Worm (Caenorhabditis elegans): ENCODE data around the gene ceh-7.
A peak's percentile ranks its signal among the peaks of the same experiment; 100 is the strongest.

The ceh-7 gene

DNA sequence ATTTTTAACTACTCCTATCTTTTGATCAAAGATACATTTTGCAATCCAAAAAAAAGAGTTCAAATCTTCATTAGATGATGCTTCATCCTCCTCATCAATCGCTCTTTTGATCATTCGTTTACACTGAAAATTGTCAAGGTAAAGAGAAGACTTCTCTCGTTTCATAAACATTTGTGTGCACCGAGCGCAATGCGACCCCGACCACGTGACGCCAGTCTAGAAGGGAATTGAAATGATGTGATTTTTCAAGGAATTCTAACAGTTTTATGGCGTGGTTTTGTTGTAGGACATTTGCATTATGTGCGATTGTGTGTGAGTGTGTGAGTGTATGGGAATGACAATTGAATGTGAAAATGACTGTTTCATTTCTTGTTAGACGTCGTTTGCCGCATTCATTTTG is 37.6 kb upstream of the ceh-7 start (continued):
- TF ChIP-seq hlh-11 (tag; optimal IDR thresholded peaks at IDR 0.05), result peak; percentile 62

- peak; percentile 87 for TF ChIP-seq lin-1 (GFP tag; IDR thresholded peaks at IDR 0.05)
- 0 out of 2 replicates have a peak, but pooled peaks have one; percentile 24 for TF ChIP-seq zfp-3 (GFP tag; conservative IDR thresholded peaks at IDR 0.05)
- TF ChIP-seq daf-16 (GFP tag; optimal IDR thresholded peaks at IDR 0.05), result no peak
- peak; percentile 83 for TF ChIP-seq daf-16 (tag; optimal IDR thresholded peaks at IDR 0.05)
- TF ChIP-seq tra-1 (GFP tag; IDR thresholded peaks at IDR 0.05), result peak; percentile 84
- peak; percentile 98 for TF ChIP-seq aha-1 (tag)
- TF ChIP-seq dmd-8 (GFP tag; IDR thresholded peaks at IDR 0.05), result no peak
- TF ChIP-seq mdt-29 (GFP tag; IDR thresholded peaks at IDR 0.05), result peak; percentile 62; the same call in 1 of the 2 replicates
- peak; percentile 84 for TF ChIP-seq nhr-28 (tag; optimal IDR thresholded peaks at IDR 0.05)
- peak; percentile 94 for TF ChIP-seq nhr-48 (tag; optimal IDR thresholded peaks at IDR 0.05)
- TF ChIP-seq F37D6.2 (tag; optimal IDR thresholded peaks at IDR 0.05), result no peak
- TF ChIP-seq gei-8 (GFP tag; optimal IDR thresholded peaks at IDR 0.05), result peak; percentile 52
- peak; percentile 98 for TF ChIP-seq dmd-6 (GFP tag; IDR thresholded peaks at IDR 0.05)
- peak; percentile 14 for TF ChIP-seq nhr-11 (tag; optimal IDR thresholded peaks at IDR 0.05)
- TF ChIP-seq saeg-2 (GFP tag; IDR thresholded peaks at IDR 0.05), result 0 out of 2 replicates have a peak, but pooled peaks have one; percentile 34
- peak; percentile 39 for TF ChIP-seq nhr-10 (tag; optimal IDR thresholded peaks at IDR 0.05)
- peak; percentile 75 for TF ChIP-seq dve-1 (tag; optimal IDR thresholded peaks at IDR 0.05; ENCODE audit: insufficient read depth)
- peak; percentile 22 for TF ChIP-seq nhr-102 (tag; optimal IDR thresholded peaks at IDR 0.05)
- peak; percentile 35 for TF ChIP-seq mxl-3 (GFP tag; optimal IDR thresholded peaks at IDR 0.05)
- TF ChIP-seq ceh-20 (GFP tag; IDR thresholded peaks at IDR 0.05), result peak; percentile 40; the same call in 1 of the 2 replicates
- no peak for TF ChIP-seq duxl-1 (tag; optimal IDR thresholded peaks at IDR 0.05; ENCODE audit: poor library complexity)
- peak; percentile 62 to 96 for TF ChIP-seq hif-1 (tag; optimal IDR thresholded peaks at IDR 0.05)
- TF ChIP-seq madf-9 (GFP tag; conservative IDR thresholded peaks at IDR 0.05), result 0 out of 2 replicates have a peak, but pooled peaks have one; percentile 27
- peak; percentile 49 to 82 for TF ChIP-seq mdl-1 (tag; optimal IDR thresholded peaks at IDR 0.05)
- peak in 1 of 2 experiments; percentile 42 for TF ChIP-seq lsy-2 (tag; optimal IDR thresholded peaks at IDR 0.05)
- peak; percentile 71 for TF ChIP-seq nhr-77 (tag; optimal IDR thresholded peaks at IDR 0.05)
- no peak for TF ChIP-seq Y48G9A.11 (GFP tag; IDR thresholded peaks at IDR 0.05)
- peak; percentile 87 for TF ChIP-seq hlh-11 (tag; optimal IDR thresholded peaks at IDR 0.05)
- TF ChIP-seq F10B5.3 (tag; optimal IDR thresholded peaks at IDR 0.05), result no peak
- no peak for TF ChIP-seq unc-39 (tag; optimal IDR thresholded peaks at IDR 0.05)
- peak; percentile 81 for TF ChIP-seq pqm-1 (tag; optimal IDR thresholded peaks at IDR 0.05)
- TF ChIP-seq R02D3.7 (tag; optimal IDR thresholded peaks at IDR 0.05), result no peak
- peak; percentile 67 for TF ChIP-seq hlh-30 (tag; optimal IDR thresholded peaks at IDR 0.05; ENCODE audit: insufficient read depth)
Observed at ce11 chrII:8740326-8740949, 36.8 kb upstream of the ceh-7 start.

DNA sequence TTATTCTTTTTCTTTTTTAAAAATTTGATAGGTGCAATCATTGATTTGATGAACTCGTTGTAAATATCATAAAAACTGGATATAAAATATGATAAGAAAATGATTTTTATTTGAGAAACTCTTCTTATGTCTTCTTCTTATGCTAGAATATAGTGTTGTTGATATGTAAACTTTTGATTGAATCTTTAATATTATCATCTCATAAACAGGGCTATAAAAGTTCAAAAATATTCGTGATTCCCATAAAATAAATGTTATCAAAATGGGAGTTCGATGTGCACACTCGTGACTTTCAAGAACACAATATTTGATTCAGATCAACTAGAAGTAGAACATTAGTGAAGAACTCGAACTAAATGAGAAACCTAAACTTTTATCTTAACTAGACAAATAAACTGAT is 35.3 kb upstream of the ceh-7 start:
- TF ChIP-seq hlh-30 (tag; optimal IDR thresholded peaks at IDR 0.05; ENCODE audit: insufficient read depth) (peak; percentile 11), nhr-48 (tag; optimal IDR thresholded peaks at IDR 0.05) (peak; percentile 64), lsy-2 (tag; optimal IDR thresholded peaks at IDR 0.05) (no peak), mdl-1 (tag; optimal IDR thresholded peaks at IDR 0.05) (peak in 1 of 2 experiments; percentile 34), nhr-28 (tag; optimal IDR thresholded peaks at IDR 0.05) (peak; percentile 66), php-3 (GFP tag; IDR thresholded peaks at IDR 0.05) (peak; percentile 98), arid-1 (GFP tag; conservative IDR thresholded peaks at IDR 0.05) (no peak), skn-1 (tag; optimal IDR thresholded peaks at IDR 0.05) (no peak), Y105C5A.15 (GFP tag; IDR thresholded peaks at IDR 0.05) (no peak), daf-16 (GFP tag; optimal IDR thresholded peaks at IDR 0.05) (no peak), daf-16 (tag; optimal IDR thresholded peaks at IDR 0.05) (peak; percentile 99), Y5F2A.4 (GFP tag; optimal IDR thresholded peaks at IDR 0.05) (no peak), pqm-1 (tag; optimal IDR thresholded peaks at IDR 0.05) (peak; percentile 25), sdz-12 (GFP tag; optimal IDR thresholded peaks at IDR 0.05) (no peak), nhr-102 (tag; optimal IDR thresholded peaks at IDR 0.05) (peak; percentile 22), nhr-10 (tag; optimal IDR thresholded peaks at IDR 0.05) (peak; percentile 23), hlh-11 (tag; optimal IDR thresholded peaks at IDR 0.05) (peak; percentile 53), nhr-77 (tag; optimal IDR thresholded peaks at IDR 0.05) (peak; percentile 82), dve-1 (tag; optimal IDR thresholded peaks at IDR 0.05; ENCODE audit: insufficient read depth) (peak; percentile 92), pha-4 (GFP tag; IDR thresholded peaks at IDR 0.05) (no peak), pha-4 (tag; optimal IDR thresholded peaks at IDR 0.05) (no peak), lir-3 (tag; optimal IDR thresholded peaks at IDR 0.05) (no peak), dmd-6 (GFP tag; IDR thresholded peaks at IDR 0.05) (peak; percentile 57)
